Fruit fly (Drosophila melanogaster): Measurements from ENCODE around the gene CG9135.

Gene CG9135

dm6 chr2L:6098479-6099269, 48.1 kb downstream of the CG9135 start, which contains the start of gene CG9175 (continued):
- peak; percentile 28 for TF ChIP-seq ash1 (GFP tag; optimal IDR thresholded peaks at IDR 0.05)
- TF ChIP-seq CG17328 (GFP tag; IDR thresholded peaks at IDR 0.05), result no peak
- TF ChIP-seq wor (GFP tag; IDR thresholded peaks at IDR 0.05), result no peak
- no peak for TF ChIP-seq CG9437 (GFP tag; optimal IDR thresholded peaks at IDR 0.05)
- TF ChIP-seq crol (GFP tag; IDR thresholded peaks at IDR 0.05), result peak; percentile 40
- no peak; the same call in 1 of the 2 replicates for TF ChIP-seq CG7372 (GFP tag; IDR thresholded peaks at IDR 0.05)
- peak; percentile 68 for TF ChIP-seq Myb (GFP tag; optimal IDR thresholded peaks at IDR 0.05)
- peak; percentile 99 for TF ChIP-seq CG13287 (GFP tag; IDR thresholded peaks at IDR 0.05; ENCODE audit: partially characterized antibody)
- TF ChIP-seq zf30C (GFP tag; optimal IDR thresholded peaks at IDR 0.05), result no peak
- no peak for TF ChIP-seq sima (GFP tag; optimal IDR thresholded peaks at IDR 0.05)
- TF ChIP-seq Pdp1 (GFP tag; optimal IDR thresholded peaks at IDR 0.05), result peak; percentile 22 to 63
- no peak for TF ChIP-seq schlank (tag; optimal IDR thresholded peaks at IDR 0.05)
- peak; percentile 68 for TF ChIP-seq CG13624 (GFP tag; optimal IDR thresholded peaks at IDR 0.05)
- peak; percentile 40 to 45 for TF ChIP-seq dpn (GFP tag; optimal IDR thresholded peaks at IDR 0.05)
- TF ChIP-seq CG13775 (GFP tag; optimal IDR thresholded peaks at IDR 0.05), result peak; percentile 47
- peak; percentile 42 for TF ChIP-seq Meics (GFP tag; optimal IDR thresholded peaks at IDR 0.05)
- no peak for TF ChIP-seq en (GFP tag; optimal IDR thresholded peaks at IDR 0.05)
- no peak for TF ChIP-seq CG16815 (GFP tag; optimal IDR thresholded peaks at IDR 0.05)
- no peak for TF ChIP-seq CG8944 (GFP tag; optimal IDR thresholded peaks at IDR 0.05)
- no peak for TF ChIP-seq tgo (GFP tag; IDR thresholded peaks at IDR 0.05)
- TF ChIP-seq Opbp (GFP tag; IDR thresholded peaks at IDR 0.05; ENCODE audit: partially characterized antibody), result peak; percentile 97
- TF ChIP-seq CG7271 (tag; optimal IDR thresholded peaks at IDR 0.05), result peak; percentile 34
- peak; percentile 29 for TF ChIP-seq Deaf1 (tag; optimal IDR thresholded peaks at IDR 0.05)
- peak; percentile 72 for TF ChIP-seq her (GFP tag; optimal IDR thresholded peaks at IDR 0.05)
- TF ChIP-seq CG10543 (GFP tag; optimal IDR thresholded peaks at IDR 0.05), result peak; percentile 67
- no peak for TF ChIP-seq pan (optimal IDR thresholded peaks at IDR 0.05)
- TF ChIP-seq pan (GFP tag; optimal IDR thresholded peaks at IDR 0.05 in 1 of 2, IDR thresholded peaks at IDR 0.05 in 1 of 2), result no peak
- no peak for TF ChIP-seq CG1233 (GFP tag; optimal IDR thresholded peaks at IDR 0.05)
- TF ChIP-seq CG4282 (GFP tag; optimal IDR thresholded peaks at IDR 0.05), result no peak
- TF ChIP-seq Fer1 (GFP tag; optimal IDR thresholded peaks at IDR 0.05), result peak; percentile 58
- TF ChIP-seq vnd (GFP tag; IDR thresholded peaks at IDR 0.05; ENCODE audit: partially characterized antibody), result peak; percentile 87
- TF ChIP-seq B-H2 (GFP tag; optimal IDR thresholded peaks at IDR 0.05), result peak; percentile 65
- TF ChIP-seq gsb-n (tag; optimal IDR thresholded peaks at IDR 0.05), result peak; percentile 6
- TF ChIP-seq CG13424 (tag; optimal IDR thresholded peaks at IDR 0.05), result peak; percentile 28
- peak; percentile 43 for TF ChIP-seq mirr (GFP tag; optimal IDR thresholded peaks at IDR 0.05)
- TF ChIP-seq CG12659 (GFP tag; optimal IDR thresholded peaks at IDR 0.05), result peak; percentile 88
- peak; percentile 62 for TF ChIP-seq abd-A (tag; optimal IDR thresholded peaks at IDR 0.05)
- TF ChIP-seq CG11085 (GFP tag; IDR thresholded peaks at IDR 0.05), result no peak; the same call in 1 of the 2 replicates
- no peak for TF ChIP-seq CG3407 (GFP tag; optimal IDR thresholded peaks at IDR 0.05)
- TF ChIP-seq D (optimal IDR thresholded peaks at IDR 0.05), result peak; percentile 58
- no peak for TF ChIP-seq D (GFP tag; optimal IDR thresholded peaks at IDR 0.05)
- TF ChIP-seq btn (GFP tag; optimal IDR thresholded peaks at IDR 0.05), result no peak
- TF ChIP-seq CG15514 (GFP tag; optimal IDR thresholded peaks at IDR 0.05), result peak; percentile 81
- peak; percentile 39 for TF ChIP-seq caup (GFP tag; optimal IDR thresholded peaks at IDR 0.05; ENCODE audit: severe bottlenecking)
- no peak for TF ChIP-seq h (optimal IDR thresholded peaks at IDR 0.05)
- TF ChIP-seq amos (GFP tag; IDR thresholded peaks at IDR 0.05; ENCODE audit: partially characterized antibody), result peak; percentile 98
- TF ChIP-seq CG12071 (GFP tag; optimal IDR thresholded peaks at IDR 0.05), result peak; percentile 18
- no peak for TF ChIP-seq CG7987 (GFP tag; optimal IDR thresholded peaks at IDR 0.05)
- peak; percentile 76 for TF ChIP-seq CG14710 (tag; optimal IDR thresholded peaks at IDR 0.05)
